Worm (Caenorhabditis elegans) whole organism, L3 larva: ENCODE data around the gene T25D3.4.

Experiments
- ZK546.5 ChIP-seq: sonication (generic microtip); optimal IDR thresholded peaks from 2 replicates; lab custom pipeline; 2017; ENCODE audit warnings: missing biosample characterization, missing genetic modification characterization
- aly-2 ChIP-seq: fragments of 150-350 bp; optimal IDR thresholded peaks from 2 replicates; lab custom pipeline; 2014; ENCODE audit warnings: missing biosample characterization, missing genetic modification characterization
- ama-1 ChIP-seq: fragments of 150-350 bp; optimal IDR thresholded peaks from 2 replicates; lab custom pipeline; 2018
- egl-27 ChIP-seq: sonication (generic microtip); optimal IDR thresholded peaks from 4 replicates; lab custom pipeline; 2017; ENCODE audit warnings: missing biosample characterization, missing genetic modification reagents, missing genetic modification characterization
- elt-1 ChIP-seq: fragments of 150-350 bp; optimal IDR thresholded peaks from 2 replicates; lab custom pipeline; 2014; ENCODE audit warnings: missing biosample characterization, missing genetic modification characterization
- jun-1 ChIP-seq: fragments of 150-350 bp; optimal IDR thresholded peaks from 2 replicates; lab custom pipeline; 2014; ENCODE audit warnings: missing biosample characterization, missing genetic modification reagents, missing genetic modification characterization
- lin-15B ChIP-seq: fragments of 150-350 bp; optimal IDR thresholded peaks from 2 replicates; lab custom pipeline; 2014; ENCODE audit warnings: missing biosample characterization, missing genetic modification characterization
- mdl-1 ChIP-seq: fragments of 150-350 bp; optimal IDR thresholded peaks from 2 replicates; lab custom pipeline; 2014; ENCODE audit warnings: missing biosample characterization, missing genetic modification characterization
- nhr-25 ChIP-seq: sonication (generic microtip); optimal IDR thresholded peaks from 2 replicates; lab custom pipeline; 2017; ENCODE audit warnings: missing biosample characterization, missing genetic modification characterization
- nhr-28 ChIP-seq: fragments of 150-350 bp; optimal IDR thresholded peaks from 2 replicates; lab custom pipeline; 2014; ENCODE audit warnings: missing biosample characterization, missing genetic modification characterization
- nhr-76 ChIP-seq: fragments of 150-350 bp; sonication (generic microtip); optimal IDR thresholded peaks from 5 replicates; lab custom pipeline; 2014; ENCODE audit warnings: missing biosample characterization, missing genetic modification characterization
- skn-1 ChIP-seq: fragments of 150-350 bp; optimal IDR thresholded peaks from 2 replicates; lab custom pipeline; 2014; ENCODE audit warnings: missing biosample characterization, missing genetic modification characterization

ce11 chrII:151495-151894, 4.5 kb downstream of the T25D3.4 start:
- TF ChIP-seq aly-2 (tag; lab: Kevin White, UChicago) (no peak), ama-1 (lab: Kevin White, UChicago) (no peak), elt-1 (tag; lab: Kevin White, UChicago) (no peak), nhr-76 (tag; lab: Kevin White, UChicago) (no peak), jun-1 (tag; lab: Kevin White, UChicago) (no peak), nhr-28 (no peak), ZK546.5 (tag; lab: Kevin White, UChicago) (no peak), skn-1 (tag; lab: Kevin White, UChicago) (no peak), egl-27 (no peak), lin-15B (tag; lab: Kevin White, UChicago) (no peak), nhr-25 (tag; lab: Kevin White, UChicago) (no peak), mdl-1 (tag; lab: Kevin White, UChicago) (no peak)
